Worm (Caenorhabditis elegans) whole organism, L3 larva: Measurements from ENCODE around the gene Y32B12B.1.

ENCODE experiments used
- R02D3.7 ChIP-seq: fragments of 150-350 bp; optimal IDR thresholded peaks from 2 replicates; lab custom pipeline; 2014; ENCODE audit warnings: missing biosample characterization, missing genetic modification characterization
- ZK546.5 ChIP-seq: sonication (generic microtip); optimal IDR thresholded peaks from 2 replicates; lab custom pipeline; 2017; ENCODE audit warnings: missing biosample characterization, missing genetic modification characterization
- aly-2 ChIP-seq: fragments of 150-350 bp; optimal IDR thresholded peaks from 2 replicates; lab custom pipeline; 2014; ENCODE audit warnings: missing biosample characterization, missing genetic modification characterization
- ceh-16 ChIP-seq: sonication (generic microtip); optimal IDR thresholded peaks from 2 replicates; lab custom pipeline; 2017; ENCODE audit warnings: missing biosample characterization, missing genetic modification characterization
- elt-3 ChIP-seq, 3 experiments: fragments of 150-350 bp in 1 of 3; sonication (generic microtip) in 2 of 3; optimal IDR thresholded peaks; 2 replicates in 2 of 3; 4 replicates in 1 of 3; lab custom pipeline; 2014 to 2017; ENCODE audit warnings: missing biosample characterization in 3 of 3, missing genetic modification characterization in 3 of 3
- fos-1 ChIP-seq: fragments of 150-350 bp; optimal IDR thresholded peaks from 2 replicates; lab custom pipeline; 2014; ENCODE audit warnings: missing biosample characterization, missing genetic modification characterization
- nhr-25 ChIP-seq: sonication (generic microtip); optimal IDR thresholded peaks from 2 replicates; lab custom pipeline; 2017; ENCODE audit warnings: missing biosample characterization, missing genetic modification characterization
- skn-1 ChIP-seq: fragments of 150-350 bp; optimal IDR thresholded peaks from 2 replicates; lab custom pipeline; 2014; ENCODE audit warnings: missing biosample characterization, missing genetic modification characterization
- snpc-4 ChIP-seq: fragments of 150-350 bp; optimal IDR thresholded peaks from 2 replicates; lab custom pipeline; 2014; ENCODE audit warnings: missing biosample characterization, missing genetic modification characterization
- unc-39 ChIP-seq: sonication (generic microtip); optimal IDR thresholded peaks from 4 replicates; lab custom pipeline; 2017; ENCODE audit warnings: missing biosample characterization, missing genetic modification characterization

DNA sequence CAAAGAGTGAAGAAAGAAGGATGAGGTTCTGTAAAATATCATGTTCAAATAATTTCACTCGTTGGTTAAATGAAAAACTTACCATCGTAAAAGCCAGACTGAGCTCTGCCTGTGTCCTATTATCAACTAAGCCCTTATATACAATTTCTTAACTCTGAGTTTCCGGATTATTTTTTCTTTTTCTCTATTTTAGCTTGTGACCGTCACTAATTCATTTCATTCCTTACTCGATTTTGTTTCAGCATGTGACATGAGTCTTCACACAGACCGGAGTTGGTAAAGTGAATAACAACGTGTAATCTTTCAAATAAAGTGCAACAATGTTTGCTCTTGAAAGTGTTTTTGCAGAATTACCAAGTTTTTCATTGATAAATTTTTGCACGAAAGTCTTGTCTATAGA lies 2.8 kb upstream of the Y32B12B.1 start, which contains the start of gene cpr-2:
- TF ChIP-seq ceh-16 (tag; lab: Kevin White, UChicago) (no peak), fos-1 (tag; lab: Kevin White, UChicago) (no peak), snpc-4 (tag; lab: Kevin White, UChicago) (no peak), unc-39 (tag; lab: Kevin White, UChicago) (no peak), ZK546.5 (tag; lab: Kevin White, UChicago) (no peak), aly-2 (tag; lab: Kevin White, UChicago) (no peak), elt-3 (tag; optimal IDR thresholded peaks at IDR 0.05; lab: Kevin White, UChicago) (no peak), R02D3.7 (tag; lab: Kevin White, UChicago) (no peak), nhr-25 (tag; lab: Kevin White, UChicago) (no peak), skn-1 (tag; lab: Kevin White, UChicago) (no peak)
